Worm (Caenorhabditis elegans) whole organism, late embryonic: ENCODE measurements around the gene nck-1.
A peak's percentile ranks its signal among the peaks of the same experiment; 100 is the strongest.

Experiments
- C08G9.2 ChIP-seq: sonication (generic microtip); optimal IDR thresholded peaks from 2 replicates; lab custom pipeline; 2016; ENCODE audit warnings: mild to moderate bottlenecking, missing genetic modification characterization, moderate library complexity, missing compliant biosample characterization
- C38D4.7 ChIP-seq: fragments of 200-800 bp; sonication (Bioruptor generic); optimal IDR thresholded peaks from 2 replicates; lab custom pipeline; 2018; ENCODE audit warnings: mild to moderate bottlenecking, missing genetic modification characterization, moderate library complexity, missing compliant biosample characterization
- F13H6.1 ChIP-seq: sonication (generic microtip); optimal IDR thresholded peaks from 2 replicates; lab custom pipeline; 2016; ENCODE audit warnings: missing genetic modification characterization, missing compliant biosample characterization
- K02D7.2 ChIP-seq: sonication (generic microtip); optimal IDR thresholded peaks from 2 replicates; lab custom pipeline; 2017; ENCODE audit warnings: mild to moderate bottlenecking, missing genetic modification characterization, missing compliant biosample characterization
- Y22D7AL.16 ChIP-seq: sonication (generic microtip); optimal IDR thresholded peaks from 2 replicates; lab custom pipeline; 2016; ENCODE audit warnings: missing genetic modification characterization, missing compliant biosample characterization
- ama-1 ChIP-seq: fragments of 150-350 bp; optimal IDR thresholded peaks from 2 replicates; lab custom pipeline; 2014
- ceh-14 ChIP-seq: sonication (generic microtip); optimal IDR thresholded peaks from 2 replicates; lab custom pipeline; 2016; ENCODE audit warnings: missing genotype, missing genetic modification characterization, missing compliant biosample characterization
- ceh-19 ChIP-seq: fragments of 200-800 bp; sonication (Bioruptor generic); optimal IDR thresholded peaks from 2 replicates; lab custom pipeline; 2018; ENCODE audit warnings: mild to moderate bottlenecking, missing genetic modification characterization, missing compliant biosample characterization
- ceh-22 ChIP-seq: sonication (generic microtip); optimal IDR thresholded peaks from 2 replicates; lab custom pipeline; 2017; ENCODE audit warnings: missing biosample characterization, missing genetic modification characterization
- ceh-24 ChIP-seq: sonication (generic microtip); optimal IDR thresholded peaks from 2 replicates; lab custom pipeline; 2016; ENCODE audit warnings: mild to moderate bottlenecking, missing genetic modification characterization, missing compliant biosample characterization
- ceh-6 ChIP-seq: fragments of 200-800 bp; sonication (Bioruptor generic); optimal IDR thresholded peaks from 2 replicates; lab custom pipeline; 2018; ENCODE audit warnings: mild to moderate bottlenecking, missing genetic modification characterization, missing compliant biosample characterization
- che-1 ChIP-seq: sonication (generic microtip); optimal IDR thresholded peaks from 2 replicates; lab custom pipeline; 2016; ENCODE audit warnings: mild to moderate bottlenecking, missing genetic modification characterization, missing compliant biosample characterization
- elt-2 ChIP-seq: sonication (generic microtip); optimal IDR thresholded peaks from 2 replicates; lab custom pipeline; 2016; ENCODE audit warnings: missing genetic modification reagents, missing genetic modification characterization, missing compliant biosample characterization
- elt-4 ChIP-seq: sonication (generic microtip); optimal IDR thresholded peaks from 2 replicates; lab custom pipeline; 2016; ENCODE audit warnings: missing genetic modification characterization, missing compliant biosample characterization
- fax-1 ChIP-seq: sonication (generic microtip); optimal IDR thresholded peaks from 2 replicates; lab custom pipeline; 2016; ENCODE audit warnings: missing genotype, missing genetic modification characterization, missing compliant biosample characterization
- fkh-10 ChIP-seq: fragments of 150-350 bp; optimal IDR thresholded peaks from 2 replicates; lab custom pipeline; 2014; ENCODE audit warnings: missing biosample characterization, missing genetic modification reagents, missing genetic modification characterization
- fkh-6 ChIP-seq: sonication (generic microtip); optimal IDR thresholded peaks from 2 replicates; lab custom pipeline; 2016; ENCODE audit warnings: missing genetic modification characterization, missing compliant biosample characterization
- lim-6 ChIP-seq: sonication (generic microtip); optimal IDR thresholded peaks from 2 replicates; lab custom pipeline; 2016; ENCODE audit warnings: missing genetic modification characterization, missing compliant biosample characterization
- lin-11 ChIP-seq: fragments of 200-800 bp; sonication (Bioruptor generic); optimal IDR thresholded peaks from 2 replicates; lab custom pipeline; 2018; ENCODE audit warnings: mild to moderate bottlenecking, missing genetic modification characterization, missing compliant biosample characterization
- mec-3 ChIP-seq: sonication (generic microtip); optimal IDR thresholded peaks from 2 replicates; lab custom pipeline; 2016; ENCODE audit warnings: borderline replicate concordance, missing genetic modification characterization, missing compliant biosample characterization
- odd-2 ChIP-seq: sonication (generic microtip); optimal IDR thresholded peaks from 2 replicates; lab custom pipeline; 2017; ENCODE audit warnings: antibody characterized with exemption, mild to moderate bottlenecking, missing genetic modification characterization, missing compliant biosample characterization
- pag-3 ChIP-seq: sonication (generic microtip); optimal IDR thresholded peaks from 2 replicates; lab custom pipeline; 2016; ENCODE audit warnings: missing compliant biosample characterization, missing genetic modification characterization, borderline replicate concordance
- pat-9 ChIP-seq: fragments of 200-800 bp; sonication (Bioruptor generic); optimal IDR thresholded peaks from 2 replicates; lab custom pipeline; 2018; ENCODE audit warnings: mild to moderate bottlenecking, missing genetic modification characterization, moderate library complexity, missing compliant biosample characterization
- pha-2 ChIP-seq: sonication (generic microtip); optimal IDR thresholded peaks from 2 replicates; lab custom pipeline; 2017; ENCODE audit warnings: mild to moderate bottlenecking, missing genetic modification characterization, missing compliant biosample characterization
- pros-1 ChIP-seq: fragments of 150-350 bp; optimal IDR thresholded peaks from 2 replicates; lab custom pipeline; 2014; ENCODE audit warnings: missing biosample characterization, missing genetic modification reagents, missing genetic modification characterization
- sdc-2 ChIP-seq: sonication (generic microtip); optimal IDR thresholded peaks from 2 replicates; lab custom pipeline; 2016; ENCODE audit warnings: missing genotype, missing genetic modification characterization, missing compliant biosample characterization
- sox-2 ChIP-seq: fragments of 200-800 bp; sonication (Bioruptor generic); IDR thresholded peaks from 2 replicates; pipeline ENCODE4 v1.3.6; 2022; ENCODE audit warnings: missing genetic modification reagents, missing genetic modification characterization, missing compliant biosample characterization
- unc-3 ChIP-seq, 2 experiments: fragments of 200-800 bp in 1 of 2; sonication (Bioruptor generic) in 1 of 2; sonication (generic microtip) in 1 of 2; conservative IDR thresholded peaks in 1 of 2; optimal IDR thresholded peaks in 1 of 2; 2 replicates each; pipeline versions ENCODE4 v1.3.6 to Lab custom; 2016 to 2022; ENCODE audit warnings: missing compliant biosample characterization in 2 of 2, missing genetic modification characterization in 2 of 2, missing genetic modification reagents in 1 of 2
- unc-42 ChIP-seq: sonication (generic microtip); optimal IDR thresholded peaks from 2 replicates; lab custom pipeline; 2016; ENCODE audit warnings: missing genotype, missing genetic modification characterization, missing compliant biosample characterization
- unc-55 ChIP-seq: sonication (generic microtip); optimal IDR thresholded peaks from 2 replicates; lab custom pipeline; 2017; ENCODE audit warnings: missing biosample characterization, missing genetic modification reagents, missing genetic modification characterization
- unc-86 ChIP-seq: sonication (generic microtip); optimal IDR thresholded peaks from 2 replicates; lab custom pipeline; 2016; ENCODE audit warnings: missing genetic modification characterization, missing compliant biosample characterization
- zip-5 ChIP-seq: sonication (generic microtip); optimal IDR thresholded peaks from 2 replicates; lab custom pipeline; 2016; ENCODE audit warnings: missing genetic modification characterization, missing compliant biosample characterization
- ztf-16 ChIP-seq: sonication (generic microtip); optimal IDR thresholded peaks from 2 replicates; lab custom pipeline; 2017; ENCODE audit warnings: missing genetic modification characterization, missing compliant biosample characterization

Gene nck-1

DNA sequence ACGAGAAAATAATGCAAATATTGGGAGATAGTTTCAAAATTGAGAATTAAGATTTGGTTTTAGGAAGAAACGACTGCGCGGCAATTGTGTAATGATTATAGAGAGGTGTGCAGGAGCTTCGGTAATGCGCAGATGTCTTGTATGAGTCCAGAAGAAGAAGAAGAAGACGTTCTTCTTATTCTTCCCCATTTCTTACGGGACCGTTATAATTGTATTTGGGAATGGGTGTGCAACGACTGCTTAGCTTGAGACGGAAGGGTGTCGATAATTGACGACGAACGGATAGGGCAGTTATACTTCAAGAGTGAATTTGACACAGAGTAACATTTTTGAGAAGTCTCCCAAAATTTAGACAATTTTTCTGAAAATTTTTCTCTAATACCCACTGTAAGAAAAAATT is 24.6 kb downstream of the nck-1 start:
- TF ChIP-seq unc-42 (tag; lab: Kevin White, UChicago): peak; percentile 57
- no peak for TF ChIP-seq elt-2 (tag; lab: Kevin White, UChicago)

DNA sequence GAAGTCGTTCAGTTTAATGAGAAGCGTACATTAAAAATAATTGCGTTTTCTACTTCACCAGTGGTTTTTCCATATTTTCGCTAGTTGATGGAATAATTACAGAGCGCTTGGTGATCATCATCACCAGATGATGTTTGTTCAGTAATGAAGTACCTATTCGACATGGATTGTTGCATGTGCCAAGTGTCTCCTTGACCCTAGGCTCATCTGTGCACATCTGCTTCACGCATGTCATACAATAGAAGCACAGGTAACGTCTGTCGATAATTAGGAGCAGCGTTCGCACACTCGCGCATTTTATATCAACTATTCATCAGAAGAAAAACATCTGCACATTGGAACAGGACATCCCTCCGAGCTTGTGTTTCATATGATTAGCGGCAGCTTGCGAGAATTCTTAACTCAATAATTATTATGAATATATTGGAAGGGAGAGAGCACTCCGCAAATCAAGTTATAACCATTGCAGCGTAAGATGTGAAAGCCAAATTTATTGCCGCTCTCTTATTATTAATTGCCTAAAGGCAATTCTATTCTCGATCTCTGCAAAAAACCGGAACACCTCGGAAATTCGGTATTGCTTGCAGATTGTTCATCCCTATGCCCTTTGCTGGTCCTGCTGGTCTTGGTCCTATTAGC is 28.0 kb downstream of the nck-1 start:
- TF ChIP-seq C38D4.7 (GFP tag; lab: Kevin White, UChicago): no peak
- TF ChIP-seq lim-6 (tag; lab: Kevin White, UChicago): peak; percentile 2
- no peak for TF ChIP-seq F13H6.1 (tag; lab: Kevin White, UChicago)
- no peak for TF ChIP-seq pha-2 (tag; lab: Kevin White, UChicago)
- no peak for TF ChIP-seq K02D7.2
- peak; percentile 94 for TF ChIP-seq unc-42 (tag; lab: Kevin White, UChicago)
- TF ChIP-seq ceh-6 (GFP tag; lab: Kevin White, UChicago): no peak
- TF ChIP-seq fax-1: no peak

ce11 chrX:4123368-4123767 is 29.9 kb downstream of the nck-1 start:
- TF ChIP-seq unc-55 (GFP tag; lab: Kevin White, UChicago): peak; percentile 38
- no peak for TF ChIP-seq lim-6 (tag; lab: Kevin White, UChicago)
- TF ChIP-seq sox-2 (GFP tag; lab: Robert Waterston, UW): no peak
- TF ChIP-seq Y22D7AL.16 (tag; lab: Kevin White, UChicago): no peak
- TF ChIP-seq pag-3 (tag; lab: Kevin White, UChicago): no peak
- no peak for TF ChIP-seq ceh-19 (GFP tag; lab: Kevin White, UChicago)
- no peak for TF ChIP-seq odd-2 (tag; lab: Kevin White, UChicago)
- TF ChIP-seq pha-2 (tag; lab: Kevin White, UChicago): no peak
- TF ChIP-seq ama-1 (lab: Kevin White, UChicago): no peak
- TF ChIP-seq sdc-2: no peak
- no peak for TF ChIP-seq ceh-24 (tag; lab: Kevin White, UChicago)
- TF ChIP-seq ceh-14: peak; percentile 23
- TF ChIP-seq K02D7.2: no peak
- peak; percentile 52 for TF ChIP-seq unc-42 (tag; lab: Kevin White, UChicago)

DNA sequence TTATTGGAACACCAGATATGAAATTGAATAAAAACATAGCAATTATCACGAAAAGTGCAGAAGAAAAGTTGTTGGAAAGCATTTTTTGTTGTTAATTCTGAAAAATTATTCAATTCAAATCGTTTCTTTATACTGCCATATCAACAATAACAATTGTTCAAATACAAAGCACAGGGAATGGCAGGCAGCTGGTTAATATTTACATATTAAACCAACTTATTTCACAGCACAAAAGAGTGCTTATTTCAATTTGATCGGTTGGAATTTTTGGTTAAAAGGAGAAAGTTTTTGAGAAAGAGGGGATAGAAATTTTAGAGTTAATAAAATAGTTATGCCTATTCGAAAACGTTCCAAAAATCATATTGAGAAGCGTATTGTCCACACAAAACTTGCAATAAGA is 32.3 kb downstream of the nck-1 start, which contains the start of gene F09F9.3:
Gene F09F9.3 (minus strand): TSS at position 101 of the 400 bp plus-strand sequence.
- TF ChIP-seq fkh-10 (GFP tag; lab: Kevin White, UChicago): no peak
- TF ChIP-seq ceh-22 (tag; lab: Kevin White, UChicago): no peak
- no peak for TF ChIP-seq unc-86 (tag; lab: Kevin White, UChicago)
- no peak for TF ChIP-seq sox-2 (GFP tag; lab: Robert Waterston, UW)
- no peak for TF ChIP-seq ceh-24 (tag; lab: Kevin White, UChicago)

ce11 chrX:4117626-4118025 is 35.6 kb downstream of the nck-1 start, which contains the start of gene F09F9.5:
Gene F09F9.5, plus strand, starts transcription at chrX:4117926.
- TF ChIP-seq mec-3 (tag; lab: Kevin White, UChicago) (no peak), K02D7.2 (no peak), pat-9 (tag; lab: Kevin White, UChicago) (no peak), lin-11 (no peak), unc-3 (GFP tag; conservative IDR thresholded peaks at IDR 0.05; lab: Robert Waterston, UW) (no peak), unc-3 (tag; optimal IDR thresholded peaks at IDR 0.05; lab: Kevin White, UChicago) (no peak), pros-1 (tag; lab: Kevin White, UChicago) (no peak), lim-6 (tag; lab: Kevin White, UChicago) (no peak), elt-4 (tag; lab: Kevin White, UChicago) (no peak), ceh-14 (no peak), fax-1 (no peak), fkh-6 (no peak), pag-3 (tag; lab: Kevin White, UChicago) (no peak), ztf-16 (tag; lab: Kevin White, UChicago) (no peak), zip-5 (no peak), fkh-10 (GFP tag; lab: Kevin White, UChicago) (no peak), C08G9.2 (tag; lab: Kevin White, UChicago) (no peak), che-1 (tag; lab: Kevin White, UChicago) (no peak)
- TF ChIP-seq, all 69 proteins: peak for 0
